Fruit fly (Drosophila melanogaster): ENCODE measurements around the gene CG32284.

CG32284 gene

DNA sequence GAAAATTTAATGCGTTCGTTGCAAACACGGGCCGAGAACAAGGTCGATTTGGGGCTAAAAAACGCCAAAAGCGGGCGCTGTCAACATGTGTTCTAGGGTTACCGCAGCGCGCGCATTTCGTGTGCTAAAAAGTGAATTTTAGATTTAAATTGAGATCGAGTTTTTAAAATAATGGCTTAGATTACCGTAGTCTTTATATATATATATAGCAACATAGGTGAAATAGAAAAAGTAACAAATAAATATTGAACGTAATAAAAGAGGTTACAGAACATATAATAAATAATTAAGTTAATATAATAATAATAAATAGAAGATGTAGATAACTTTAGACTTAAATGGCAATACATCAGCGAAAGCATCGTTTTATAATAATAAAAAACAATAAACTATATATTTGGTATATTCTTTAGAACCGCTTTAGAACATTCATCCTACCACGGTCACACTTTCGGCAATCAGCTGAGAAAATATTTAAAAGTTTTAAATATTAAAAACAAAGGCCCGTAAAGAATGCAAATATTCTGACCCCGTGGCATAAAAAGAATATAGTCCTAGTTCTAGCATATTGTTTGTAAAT is 43.0 kb upstream of the CG32284 start, which contains the start of the genes CG11537 and Alg2 (continued):
- TF ChIP-seq NC2α (GFP tag; optimal IDR thresholded peaks at IDR 0.05) = no peak
- no peak for TF ChIP-seq sd (tag; optimal IDR thresholded peaks at IDR 0.05)
- peak; percentile 26 for TF ChIP-seq CG30020 (tag; optimal IDR thresholded peaks at IDR 0.05)
- no peak for TF ChIP-seq sob (GFP tag; IDR thresholded peaks at IDR 0.05)
- TF ChIP-seq CG15696 (tag; optimal IDR thresholded peaks at IDR 0.05) = peak; percentile 0
- TF ChIP-seq Kr (GFP tag; optimal IDR thresholded peaks at IDR 0.05) = no peak
- no peak for TF ChIP-seq D (optimal IDR thresholded peaks at IDR 0.05)
- TF ChIP-seq D (GFP tag; optimal IDR thresholded peaks at IDR 0.05) = no peak
- TF ChIP-seq stc (GFP tag; IDR thresholded peaks at IDR 0.05) = no peak
- TF ChIP-seq CG17186 (GFP tag; optimal IDR thresholded peaks at IDR 0.05) = peak; percentile 24
- TF ChIP-seq ham (GFP tag; IDR thresholded peaks at IDR 0.05) = no peak
- peak; percentile 39 for TF ChIP-seq Meics (GFP tag; optimal IDR thresholded peaks at IDR 0.05)
- peak; percentile 36 for TF ChIP-seq E2f2 (GFP tag; IDR thresholded peaks at IDR 0.05)
- no peak for TF ChIP-seq Optix (GFP tag; IDR thresholded peaks at IDR 0.05)
- TF ChIP-seq gfzf (GFP tag; optimal IDR thresholded peaks at IDR 0.05) = peak; percentile 69
- TF ChIP-seq CG12659 (GFP tag; optimal IDR thresholded peaks at IDR 0.05) = peak; percentile 49
- TF ChIP-seq ap (GFP tag; IDR thresholded peaks at IDR 0.05) = peak; percentile 23; the same call in 1 of the 2 replicates
- no peak for TF ChIP-seq her (GFP tag; optimal IDR thresholded peaks at IDR 0.05)
- TF ChIP-seq CG16815 (GFP tag; optimal IDR thresholded peaks at IDR 0.05) = no peak
- no peak for TF ChIP-seq Fer1 (GFP tag; optimal IDR thresholded peaks at IDR 0.05)
- TF ChIP-seq CG3847 (GFP tag; IDR thresholded peaks at IDR 0.05) = 0 out of 2 replicates have a peak, but pooled peaks have one; percentile 22
- TF ChIP-seq ab (GFP tag; optimal IDR thresholded peaks at IDR 0.05) = no peak
- TF ChIP-seq Trl (optimal IDR thresholded peaks at IDR 0.05) = no peak
- no peak for TF ChIP-seq Trl (GFP tag; optimal IDR thresholded peaks at IDR 0.05)
- peak; percentile 38 for TF ChIP-seq lilli (GFP tag; optimal IDR thresholded peaks at IDR 0.05)
- TF ChIP-seq Antp (GFP tag; optimal IDR thresholded peaks at IDR 0.05) = no peak
- TF ChIP-seq CG1603 (tag; optimal IDR thresholded peaks at IDR 0.05) = peak; percentile 28
- TF ChIP-seq usp (GFP tag; optimal IDR thresholded peaks at IDR 0.05) = no peak
- no peak for TF ChIP-seq CG10147 (GFP tag; optimal IDR thresholded peaks at IDR 0.05)
- no peak for TF ChIP-seq Dad (GFP tag; optimal IDR thresholded peaks at IDR 0.05)
- peak; percentile 22 for TF ChIP-seq BEAF-32 (GFP tag; optimal IDR thresholded peaks at IDR 0.05)
- TF ChIP-seq Lim3 (GFP tag; IDR thresholded peaks at IDR 0.05) = no peak
- TF ChIP-seq CG6683 (GFP tag; optimal IDR thresholded peaks at IDR 0.05) = no peak
- TF ChIP-seq CG42726 (GFP tag; IDR thresholded peaks at IDR 0.05; ENCODE audit: partially characterized antibody) = no peak
- TF ChIP-seq bsh (GFP tag; optimal IDR thresholded peaks at IDR 0.05) = peak in 1 of 2 experiments; percentile 7
- TF ChIP-seq Atf6 (GFP tag; IDR thresholded peaks at IDR 0.05) = 0 out of 2 replicates have a peak, but pooled peaks have one; percentile 32
- TF ChIP-seq klu (GFP tag; IDR thresholded peaks at IDR 0.05) = no peak
- TF ChIP-seq p53 (GFP tag; optimal IDR thresholded peaks at IDR 0.05) = no peak
- no peak for TF ChIP-seq CG17568 (GFP tag; optimal IDR thresholded peaks at IDR 0.05)
- no peak for TF ChIP-seq Atf-2 (GFP tag; optimal IDR thresholded peaks at IDR 0.05)
- TF ChIP-seq Lpt (GFP tag; optimal IDR thresholded peaks at IDR 0.05) = no peak
- peak; percentile 12 for TF ChIP-seq HHEX (GFP tag; optimal IDR thresholded peaks at IDR 0.05)
- TF ChIP-seq sisA (GFP tag; IDR thresholded peaks at IDR 0.05) = no peak
- no peak for TF ChIP-seq CG10654 (GFP tag; optimal IDR thresholded peaks at IDR 0.05)
- TF ChIP-seq CG1602 (GFP tag; optimal IDR thresholded peaks at IDR 0.05) = peak; percentile 7
- no peak for TF ChIP-seq zen2 (GFP tag; IDR thresholded peaks at IDR 0.05; ENCODE audit: partially characterized antibody)
- no peak for TF ChIP-seq Chrac-16 (GFP tag; optimal IDR thresholded peaks at IDR 0.05)
- no peak for TF ChIP-seq ATbp (GFP tag; optimal IDR thresholded peaks at IDR 0.05)
- peak; percentile 13 for TF ChIP-seq az2 (GFP tag; optimal IDR thresholded peaks at IDR 0.05)
- no peak for TF ChIP-seq chif (GFP tag; optimal IDR thresholded peaks at IDR 0.05)
- peak; percentile 15 for TF ChIP-seq bcd (GFP tag; optimal IDR thresholded peaks at IDR 0.05)
- peak; percentile 56 for TF ChIP-seq Rfx (GFP tag; IDR thresholded peaks at IDR 0.05)

Data from whole organism, embryonic.